Worm (Caenorhabditis elegans) whole organism, L4/young adult: ENCODE measurements around the gene dyf-4.

ENCODE experiments used
- W03F9.2 ChIP-seq: fragments of 150-350 bp; optimal IDR thresholded peaks from 2 replicates; lab custom pipeline; 2014; ENCODE audit warnings: missing biosample characterization, missing genetic modification characterization
- dao-5 ChIP-seq: sonication (generic microtip); optimal IDR thresholded peaks from 2 replicates; lab custom pipeline; 2016; ENCODE audit warnings: missing genotype, missing genetic modification characterization, moderate library complexity, missing compliant biosample characterization
- him-1 ChIP-seq: sonication (generic microtip); optimal IDR thresholded peaks from 2 replicates; lab custom pipeline; 2016; ENCODE audit warnings: missing genotype, missing genetic modification reagents, missing genetic modification characterization, missing compliant biosample characterization

- TF ChIP-seq W03F9.2 (tag; lab: Kevin White, UChicago) (no peak), dao-5 (tag; lab: Kevin White, UChicago) (no peak), him-1 (tag; lab: Kevin White, UChicago) (no peak)
Observed at ce11 chrV:12550036-12550626, 24.6 kb upstream of the dyf-4 start, which contains the start of gene F45D3.3.
